Worm (Caenorhabditis elegans) whole organism, mixed stage, embryonic: ENCODE measurements around the gene Y39A1A.27.

Experiments used
- ces-1 ChIP-seq: fragments of 150-350 bp; optimal IDR thresholded peaks from 2 replicates; lab custom pipeline; 2014; ENCODE audit warnings: missing biosample characterization, missing genetic modification reagents, missing genetic modification characterization
- lin-32 ChIP-seq: fragments of 200-800 bp; sonication (Bioruptor generic); optimal IDR thresholded peaks from 2 replicates; lab custom pipeline; 2018; ENCODE audit warnings: mild to moderate bottlenecking, missing genetic modification characterization, missing compliant biosample characterization
- mab-5 ChIP-seq: fragments of 150-350 bp; optimal IDR thresholded peaks from 2 replicates; lab custom pipeline; 2014; ENCODE audit warnings: missing biosample characterization, missing genetic modification characterization
- mep-1 ChIP-seq: fragments of 150-350 bp; optimal IDR thresholded peaks from 2 replicates; lab custom pipeline; 2017; ENCODE audit warnings: missing biosample characterization, missing genetic modification reagents, missing genetic modification characterization, inconsistent platforms
- nhr-76 ChIP-seq: sonication (generic microtip); optimal IDR thresholded peaks from 2 replicates; lab custom pipeline; 2017; ENCODE audit warnings: missing biosample characterization, missing genetic modification characterization
- pha-4 ChIP-seq: fragments of 150-350 bp; optimal IDR thresholded peaks from 2 replicates; lab custom pipeline; 2018; ENCODE audit warnings: missing biosample characterization, missing genetic modification reagents, missing genetic modification characterization
- unc-39 ChIP-seq: fragments of 150-350 bp; optimal IDR thresholded peaks from 2 replicates; lab custom pipeline; 2014; ENCODE audit warnings: missing biosample characterization, missing genetic modification characterization
- zip-8 ChIP-seq: fragments of 150-350 bp; optimal IDR thresholded peaks from 2 replicates; lab custom pipeline; 2014; ENCODE audit warnings: missing biosample characterization, missing genetic modification characterization

DNA sequence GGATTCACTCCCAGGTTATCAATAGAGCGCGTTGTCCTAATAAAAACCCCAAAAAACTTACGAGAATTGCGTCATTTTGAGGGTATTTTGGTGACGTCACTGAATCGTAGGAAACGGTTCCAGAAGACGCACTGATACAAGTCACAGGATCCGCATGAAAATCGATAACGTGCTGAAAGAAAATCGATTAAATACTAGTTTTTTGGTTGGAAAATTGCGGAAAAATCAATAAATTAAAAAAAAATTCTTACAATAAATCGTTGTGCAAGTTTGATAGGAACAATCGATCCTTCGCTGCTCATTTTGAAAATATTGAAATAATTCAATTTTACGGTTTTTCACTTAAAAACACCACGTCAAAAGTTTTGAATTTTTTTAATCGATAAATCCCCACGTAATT, 35.5 kb upstream of the Y39A1A.27 start, which contains the start of gene Y39A1A.2:
- TF ChIP-seq unc-39 (tag; lab: Kevin White, UChicago) = no peak
- no peak for TF ChIP-seq mep-1
- no peak for TF ChIP-seq pha-4 (tag; lab: Kevin White, UChicago)
- no peak for TF ChIP-seq ces-1 (GFP tag; lab: Kevin White, UChicago)
- peak; percentile 76 for TF ChIP-seq zip-8 (tag; lab: Kevin White, UChicago)
- no peak for TF ChIP-seq mab-5
- TF ChIP-seq nhr-76 (tag; lab: Kevin White, UChicago) = no peak
- no peak for TF ChIP-seq lin-32
